Worm (Caenorhabditis elegans): ENCODE results near the gene ZK262.2.

DNA sequence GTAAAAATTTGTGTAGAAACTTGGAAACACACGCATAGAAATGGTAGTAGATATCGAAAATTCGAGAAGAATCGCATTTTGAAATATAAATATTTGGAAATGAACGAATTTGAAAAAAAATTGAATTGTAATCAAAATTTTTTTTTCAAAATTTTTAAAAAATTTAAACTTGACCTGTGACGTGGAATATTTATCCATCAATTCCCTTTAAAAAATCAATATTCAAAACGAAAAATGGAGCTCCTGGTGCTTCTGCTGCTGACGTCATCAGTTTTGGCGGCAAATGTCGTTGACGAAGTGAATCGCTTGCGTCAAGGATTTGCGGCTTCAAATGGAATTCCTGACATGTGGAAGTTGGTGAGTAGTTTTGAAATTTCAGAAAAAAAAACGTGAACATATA is 23.7 kb downstream of the ZK262.2 start, which contains the start of the genes Y51A2B.4 and Y51A2B.5:
- TF ChIP-seq eyg-1 (tag; optimal IDR thresholded peaks at IDR 0.05) (no peak), zip-5 (tag; optimal IDR thresholded peaks at IDR 0.05) (no peak), ama-1 (optimal IDR thresholded peaks at IDR 0.05) (no peak), fkh-6 (tag; optimal IDR thresholded peaks at IDR 0.05) (no peak), npax-4 (tag; optimal IDR thresholded peaks at IDR 0.05) (no peak), hlh-6 (tag; optimal IDR thresholded peaks at IDR 0.05) (no peak), ttx-3 (tag; optimal IDR thresholded peaks at IDR 0.05) (no peak), rnt-1 (tag; optimal IDR thresholded peaks at IDR 0.05) (no peak)
